In the genomic region with DNA sequence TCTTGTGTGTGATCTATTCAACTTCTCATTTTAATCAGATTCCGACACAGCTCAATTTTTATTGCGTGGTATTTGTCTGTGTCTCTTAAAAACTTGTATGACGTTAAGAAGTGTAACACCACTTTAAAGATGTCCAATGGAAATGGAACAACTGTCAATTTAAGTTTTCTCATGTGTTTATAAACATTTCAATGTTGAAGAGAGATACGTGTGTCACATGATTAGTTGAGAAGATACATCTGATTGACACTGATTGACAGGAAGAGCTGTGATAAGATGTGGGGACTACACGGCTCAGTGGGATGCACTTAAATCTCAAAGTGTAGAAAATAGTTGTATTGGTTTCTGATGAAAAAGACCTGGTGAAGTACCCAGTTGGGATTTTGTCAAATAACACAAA, we compare ENCODE assay signal across 3 worm cellular contexts.
TF ChIP-seq lines count a peak whose summit lies in the region.

No protein-coding gene starts in this region.

TF ChIP-seq in whole organism, L1 larva, 84 proteins besides CTCF, POLR2A, EP300 and RAD21 (continued from another document and continues in another):
- TF ChIP-seq elt-2 (tag; optimal IDR thresholded peaks at IDR 0.05; lab: Kevin White, UChicago) = no peak
- TF ChIP-seq fkh-4 (tag; optimal IDR thresholded peaks at IDR 0.05; lab: Kevin White, UChicago; ENCODE audit: borderline replicate concordance) = no peak
- TF ChIP-seq egl-27 (tag; optimal IDR thresholded peaks at IDR 0.05; lab: Kevin White, UChicago) = no peak
- TF ChIP-seq ceh-88 (GFP tag; IDR thresholded peaks at IDR 0.05; lab: Robert Waterston, UW) = no peak
- no peak for TF ChIP-seq nhr-90 (tag; optimal IDR thresholded peaks at IDR 0.05; lab: Kevin White, UChicago; ENCODE audit: poor library complexity)
- TF ChIP-seq lin-14 (GFP tag; optimal IDR thresholded peaks at IDR 0.05; lab: Kevin White, UChicago) = peak; percentile 90
- no peak for TF ChIP-seq efl-3 (GFP tag; optimal IDR thresholded peaks at IDR 0.05; lab: Kevin White, UChicago)
- TF ChIP-seq nhr-237 (tag; optimal IDR thresholded peaks at IDR 0.05; lab: Kevin White, UChicago) = no peak
- TF ChIP-seq unc-30 (tag; optimal IDR thresholded peaks at IDR 0.05; lab: Kevin White, UChicago) = no peak
- no peak for TF ChIP-seq C34B4.2 (tag; optimal IDR thresholded peaks at IDR 0.05; lab: Kevin White, UChicago)
- peak; percentile 35 for TF ChIP-seq xbp-1 (tag; optimal IDR thresholded peaks at IDR 0.05; lab: Kevin White, UChicago)
- TF ChIP-seq mab-9 (GFP tag; IDR thresholded peaks at IDR 0.05; lab: Robert Waterston, UW) = no peak
- TF ChIP-seq mep-1 (tag; optimal IDR thresholded peaks at IDR 0.05; lab: Kevin White, UChicago) = peak; percentile 8
- TF ChIP-seq elt-3 (tag; optimal IDR thresholded peaks at IDR 0.05; lab: Kevin White, UChicago) = no peak
- peak; percentile 33 for TF ChIP-seq fos-1 (tag; optimal IDR thresholded peaks at IDR 0.05; lab: Kevin White, UChicago)
- no peak for TF ChIP-seq nhr-84 (tag; optimal IDR thresholded peaks at IDR 0.05; lab: Kevin White, UChicago)
- TF ChIP-seq ztf-11 (tag; optimal IDR thresholded peaks at IDR 0.05; lab: Kevin White, UChicago) = no peak
- peak; percentile 60 for TF ChIP-seq lir-3 (tag; optimal IDR thresholded peaks at IDR 0.05; lab: Kevin White, UChicago; ENCODE audit: poor library complexity)
- no peak for TF ChIP-seq pag-3 (tag; optimal IDR thresholded peaks at IDR 0.05; lab: Kevin White, UChicago; ENCODE audit: borderline replicate concordance, insufficient read depth)
- peak; percentile 88 for TF ChIP-seq nhr-19 (GFP tag; conservative IDR thresholded peaks at IDR 0.05; lab: Robert Waterston, UW)
- no peak for TF ChIP-seq ceh-8 (GFP tag; optimal IDR thresholded peaks at IDR 0.05; lab: Kevin White, UChicago)
- TF ChIP-seq hlh-17 (GFP tag; optimal IDR thresholded peaks at IDR 0.05; lab: Kevin White, UChicago; ENCODE audit: borderline replicate concordance) = no peak
- TF ChIP-seq unc-98 (GFP tag; IDR thresholded peaks at IDR 0.05; lab: Robert Waterston, UW) = peak; percentile 44; the same call in 1 of the 2 replicates
- TF ChIP-seq unc-86 (tag; optimal IDR thresholded peaks at IDR 0.05; lab: Kevin White, UChicago) = no peak
- TF ChIP-seq nhr-28 (tag; optimal IDR thresholded peaks at IDR 0.05; lab: Kevin White, UChicago) = no peak
- peak in 1 of 3 experiments; percentile 3 for TF ChIP-seq dpl-1 (GFP tag; optimal IDR thresholded peaks at IDR 0.05; lab: Kevin White, UChicago)
- TF ChIP-seq pqm-1 (tag; optimal IDR thresholded peaks at IDR 0.05; lab: Kevin White, UChicago) = no peak
- no peak for TF ChIP-seq lin-35 (GFP tag; optimal IDR thresholded peaks at IDR 0.05; lab: Kevin White, UChicago)
- TF ChIP-seq hlh-4 (tag; optimal IDR thresholded peaks at IDR 0.05; lab: Kevin White, UChicago) = no peak
- TF ChIP-seq ces-1 (GFP tag; optimal IDR thresholded peaks at IDR 0.05; lab: Kevin White, UChicago) = no peak
- no peak for TF ChIP-seq tlp-1 (tag; optimal IDR thresholded peaks at IDR 0.05; lab: Kevin White, UChicago)
- no peak for TF ChIP-seq Y116A8C.19 (tag; optimal IDR thresholded peaks at IDR 0.05; lab: Kevin White, UChicago; ENCODE audit: borderline replicate concordance)
- peak; percentile 69 for TF ChIP-seq ztf-4 (tag; optimal IDR thresholded peaks at IDR 0.05; lab: Kevin White, UChicago)
- TF ChIP-seq nhr-20 (tag; optimal IDR thresholded peaks at IDR 0.05; lab: Kevin White, UChicago) = peak; percentile 66
- TF ChIP-seq ama-1 (optimal IDR thresholded peaks at IDR 0.05; lab: Kevin White, UChicago) = no peak
- no peak for TF ChIP-seq fkh-8 (tag; optimal IDR thresholded peaks at IDR 0.05; lab: Kevin White, UChicago)
- TF ChIP-seq nhr-71 (tag; optimal IDR thresholded peaks at IDR 0.05; lab: Kevin White, UChicago) = peak; percentile 96
- peak; percentile 82 for TF ChIP-seq rnt-1 (tag; optimal IDR thresholded peaks at IDR 0.05; lab: Kevin White, UChicago)
- TF ChIP-seq ceh-82 (tag; optimal IDR thresholded peaks at IDR 0.05; lab: Kevin White, UChicago) = no peak
- peak; percentile 57 for TF ChIP-seq tbx-2 (tag; optimal IDR thresholded peaks at IDR 0.05; lab: Kevin White, UChicago)
- TF ChIP-seq isw-1 (GFP tag; IDR thresholded peaks at IDR 0.05; lab: Robert Waterston, UW) = no peak
- peak; percentile 61 for TF ChIP-seq unc-62 (GFP tag; optimal IDR thresholded peaks at IDR 0.05; lab: Kevin White, UChicago)

TF ChIP-seq in whole organism, L2 larva, 48 proteins besides CTCF, POLR2A, EP300 and RAD21 (continued from another document):
- TF ChIP-seq nhr-6 (tag; optimal IDR thresholded peaks at IDR 0.05; lab: Kevin White, UChicago) = peak; percentile 67

TF ChIP-seq in whole organism, late embryonic, 69 proteins besides CTCF, POLR2A, EP300 and RAD21 (continued from another document):
- TF ChIP-seq syd-9 (tag; optimal IDR thresholded peaks at IDR 0.05; lab: Kevin White, UChicago) (no peak), hlh-30 (tag; optimal IDR thresholded peaks at IDR 0.05; lab: Kevin White, UChicago; ENCODE audit: insufficient read depth) (peak; percentile 55), ref-2 (tag; optimal IDR thresholded peaks at IDR 0.05; lab: Kevin White, UChicago) (no peak), eyg-1 (tag; optimal IDR thresholded peaks at IDR 0.05; lab: Kevin White, UChicago) (no peak), T23F11.4 (GFP tag; optimal IDR thresholded peaks at IDR 0.05; lab: Kevin White, UChicago) (no peak), ceh-6 (GFP tag; optimal IDR thresholded peaks at IDR 0.05; lab: Kevin White, UChicago) (no peak), pat-9 (tag; optimal IDR thresholded peaks at IDR 0.05; lab: Kevin White, UChicago) (no peak), gmeb-2 (tag; optimal IDR thresholded peaks at IDR 0.05; lab: Kevin White, UChicago) (no peak)
TF ChIP-seq in whole organism, late embryonic: peak in this region for 5.
